Fruit fly (Drosophila melanogaster) whole organism, embryonic: ENCODE results near the gene CG18265.

Source experiments
- Blimp-1 ChIP-seq: fragments of 200-800 bp; sonication (Bioruptor generic); optimal IDR thresholded peaks from 3 replicates; lab custom pipeline; 2018; ENCODE audit warnings: missing biosample characterization, missing genetic modification characterization, mild to moderate bottlenecking, moderate library complexity, missing genetic modification reagents
- BtbVII ChIP-seq: fragments of 200-800 bp; sonication (Bioruptor generic); optimal IDR thresholded peaks from 3 replicates; lab custom pipeline; 2017; ENCODE audit warnings: missing biosample characterization, mild to moderate bottlenecking, missing genetic modification characterization
- CG11504 ChIP-seq: fragments of 200-800 bp; sonication (Bioruptor generic); optimal IDR thresholded peaks from 3 replicates; lab custom pipeline; 2019; ENCODE audit warnings: missing biosample characterization, mild to moderate bottlenecking, missing genetic modification characterization, moderate library complexity
- CG12071 ChIP-seq: fragments of 200-800 bp; sonication (Bioruptor generic); optimal IDR thresholded peaks from 3 replicates; lab custom pipeline; 2018; ENCODE audit warnings: missing biosample characterization, mild to moderate bottlenecking, missing genetic modification characterization
- CG12104 ChIP-seq: fragments of 200-800 bp; sonication (Bioruptor generic); optimal IDR thresholded peaks from 3 replicates; lab custom pipeline; 2016; ENCODE audit warnings: missing biosample characterization, missing genetic modification characterization
- CG12391 ChIP-seq: fragments of 200-800 bp; sonication (Bioruptor generic); optimal IDR thresholded peaks from 3 replicates; lab custom pipeline; 2018; ENCODE audit warnings: missing biosample characterization, mild to moderate bottlenecking, missing genetic modification characterization, moderate library complexity
- CG12744 ChIP-seq: fragments of 200-800 bp; sonication (Bioruptor generic); optimal IDR thresholded peaks from 2 replicates; lab custom pipeline; 2016; ENCODE audit warnings: missing biosample characterization, missing genetic modification characterization
- CG15269 ChIP-seq: fragments of 200-800 bp; sonication (Bioruptor generic); optimal IDR thresholded peaks from 2 replicates; lab custom pipeline; 2018; ENCODE audit warnings: missing biosample characterization, mild to moderate bottlenecking, missing genetic modification characterization, moderate library complexity
- CG15479 ChIP-seq: fragments of 200-800 bp; sonication (Bioruptor generic); optimal IDR thresholded peaks from 3 replicates; lab custom pipeline; 2019; ENCODE audit warnings: missing biosample characterization, mild to moderate bottlenecking, missing genetic modification characterization, moderate library complexity
- CG31224 ChIP-seq: fragments of 200-800 bp; sonication (Bioruptor generic); IDR thresholded peaks from 2 replicates; pipeline ENCODE4 v1.3.6; 2022; ENCODE audit warnings: missing biosample characterization, missing genetic modification characterization
- CG5245 ChIP-seq: fragments of 200-800 bp; sonication (Bioruptor generic); optimal IDR thresholded peaks from 3 replicates; lab custom pipeline; 2016; ENCODE audit warnings: missing biosample characterization, missing genetic modification characterization
- CG7372 ChIP-seq: fragments of 200-800 bp; sonication (Bioruptor generic); IDR thresholded peaks from 2 replicates; pipeline ENCODE4 v1.3.6; 2022; ENCODE audit warnings: missing biosample characterization, missing genetic modification characterization
- CG9797 ChIP-seq: fragments of 200-800 bp; sonication (Bioruptor generic); optimal IDR thresholded peaks from 3 replicates; lab custom pipeline; 2018; ENCODE audit warnings: missing biosample characterization, mild to moderate bottlenecking, missing genetic modification characterization
- CTCF ChIP-seq: fragments of 200-800 bp; sonication (Bioruptor generic); optimal IDR thresholded peaks from 2 replicates; lab custom pipeline; 2017; ENCODE audit warnings: missing biosample characterization, mild to moderate bottlenecking, missing genetic modification characterization, moderate library complexity
- Drgx ChIP-seq: fragments of 200-800 bp; sonication (Bioruptor generic); IDR thresholded peaks from 2 replicates; pipeline ENCODE4 v1.3.6; 2022; ENCODE audit warnings: missing biosample characterization, missing genetic modification characterization
- Hr39 ChIP-seq: fragments of >200 bp; optimal IDR thresholded peaks from 2 replicates; lab custom pipeline; 2017
- Meics ChIP-seq: fragments of 200-800 bp; sonication (Bioruptor generic); optimal IDR thresholded peaks from 2 replicates; lab custom pipeline; 2017; ENCODE audit warnings: missing biosample characterization, mild to moderate bottlenecking, missing genetic modification characterization
- Mes4 ChIP-seq: fragments of 200-800 bp; sonication (Bioruptor generic); optimal IDR thresholded peaks from 2 replicates; lab custom pipeline; 2016; ENCODE audit warnings: missing biosample characterization, missing genetic modification characterization
- Myb ChIP-seq: fragments of 200-800 bp; sonication (Bioruptor generic); optimal IDR thresholded peaks from 2 replicates; lab custom pipeline; 2016; ENCODE audit warnings: missing biosample characterization, missing genetic modification characterization
- Ptx1 ChIP-seq: fragments of 200-800 bp; sonication (Bioruptor generic); IDR thresholded peaks from 2 replicates; pipeline ENCODE4 v1.3.6; 2022; ENCODE audit warnings: missing biosample characterization, missing genetic modification characterization
- Sry-δ ChIP-seq: fragments of 200-800 bp; sonication (Bioruptor generic); optimal IDR thresholded peaks from 2 replicates; lab custom pipeline; 2016; ENCODE audit warnings: missing biosample characterization, missing genetic modification characterization
- TFAM ChIP-seq: fragments of 200-800 bp; sonication (Bioruptor generic); optimal IDR thresholded peaks from 2 replicates; lab custom pipeline; 2017; ENCODE audit warnings: missing biosample characterization, missing genetic modification characterization, inconsistent platforms
- Vsx1 ChIP-seq: fragments of 200-800 bp; sonication (Bioruptor generic); optimal IDR thresholded peaks from 2 replicates; lab custom pipeline; 2017; ENCODE audit warnings: missing biosample characterization, mild to moderate bottlenecking, missing genetic modification characterization, missing genetic modification reagents
- Xrp1 ChIP-seq: fragments of 200-800 bp; sonication (Bioruptor generic); IDR thresholded peaks from 2 replicates; pipeline ENCODE4 v1.3.6; 2022; ENCODE audit warnings: missing biosample characterization, missing genetic modification characterization
- ab ChIP-seq: fragments of 200-800 bp; sonication (Bioruptor generic); optimal IDR thresholded peaks from 2 replicates; lab custom pipeline; 2016; ENCODE audit warnings: missing biosample characterization, missing genetic modification characterization
- amos ChIP-seq: fragments of 200-800 bp; sonication (Bioruptor generic); IDR thresholded peaks from 2 replicates; pipeline ENCODE4 v1.3.6; 2022; ENCODE audit warnings: missing biosample characterization, missing genetic modification characterization; ENCODE audit not compliant: partially characterized antibody
- ara ChIP-seq: fragments of 200-800 bp; sonication (Bioruptor generic); IDR thresholded peaks from 2 replicates; pipeline ENCODE4 v1.3.6; 2022; ENCODE audit warnings: missing biosample characterization, missing genetic modification characterization
- bigmax ChIP-seq: fragments of 200-800 bp; sonication (Bioruptor generic); optimal IDR thresholded peaks from 2 replicates; lab custom pipeline; 2018; ENCODE audit warnings: missing biosample characterization, mild to moderate bottlenecking, missing genetic modification characterization
- bsh ChIP-seq, 2 experiments: fragments of 200-800 bp; sonication (Bioruptor generic); optimal IDR thresholded peaks; 2 replicates each; lab custom pipeline; 2017 to 2018; ENCODE audit warnings: mild to moderate bottlenecking in 2 of 2, missing biosample characterization in 2 of 2, missing genetic modification characterization in 2 of 2, moderate library complexity in 1 of 2
- cg ChIP-seq: fragments of 200-800 bp; sonication (Bioruptor generic); optimal IDR thresholded peaks from 3 replicates; lab custom pipeline; 2019; ENCODE audit warnings: missing biosample characterization, mild to moderate bottlenecking, missing genetic modification characterization, moderate library complexity
- chif ChIP-seq, 2 experiments: fragments of 200-800 bp; sonication (Bioruptor generic); optimal IDR thresholded peaks; 3 replicates each; lab custom pipeline; 2016; ENCODE audit warnings: missing biosample characterization in 2 of 2, missing genetic modification characterization in 2 of 2
- ci ChIP-seq: fragments of 200-800 bp; sonication (Bioruptor generic); IDR thresholded peaks from 3 replicates; pipeline ENCODE4 v1.3.6; 2022; ENCODE audit warnings: missing biosample characterization, missing genetic modification characterization
- dan ChIP-seq: fragments of 200-800 bp; sonication (Bioruptor generic); IDR thresholded peaks from 2 replicates; pipeline ENCODE4 v1.3.6; 2022; ENCODE audit warnings: missing biosample characterization, missing genetic modification characterization
- dmrt11E ChIP-seq: fragments of 200-800 bp; sonication (Bioruptor generic); optimal IDR thresholded peaks from 3 replicates; lab custom pipeline; 2018; ENCODE audit warnings: missing biosample characterization, mild to moderate bottlenecking, missing genetic modification characterization, moderate library complexity
- grau ChIP-seq: fragments of 200-800 bp; optimal IDR thresholded peaks from 3 replicates; lab custom pipeline; 2019; ENCODE audit warnings: missing biosample characterization, mild to moderate bottlenecking, missing genetic modification characterization, moderate library complexity
- jigr1 ChIP-seq: fragments of 200-800 bp; sonication (Bioruptor generic); IDR thresholded peaks from 3 replicates; pipeline ENCODE4 v1.3.6; 2022; ENCODE audit warnings: missing biosample characterization, missing genetic modification characterization
- oc ChIP-seq: fragments of 200-800 bp; sonication (Bioruptor generic); optimal IDR thresholded peaks from 2 replicates; lab custom pipeline; 2018; ENCODE audit warnings: missing biosample characterization, mild to moderate bottlenecking, missing genetic modification characterization, moderate library complexity
- ranshi ChIP-seq: fragments of 200-800 bp; sonication (Bioruptor generic); IDR thresholded peaks from 2 replicates; pipeline ENCODE4 v1.3.6; 2022; ENCODE audit warnings: missing biosample characterization, missing genetic modification characterization
- row ChIP-seq: fragments of 200-800 bp; sonication (Bioruptor generic); IDR thresholded peaks from 3 replicates; pipeline ENCODE4 v1.3.6; 2022; ENCODE audit warnings: missing biosample characterization, missing genetic modification characterization
- sens ChIP-seq: fragments of 200-800 bp; sonication (Bioruptor generic); peaks from one replicate; lab custom pipeline; 2016; ENCODE audit warnings: missing biosample characterization, missing genetic modification characterization
- slou ChIP-seq: fragments of 200-800 bp; sonication (Bioruptor generic); optimal IDR thresholded peaks from 3 replicates; lab custom pipeline; 2016; ENCODE audit warnings: missing biosample characterization, missing genetic modification characterization
- sr ChIP-seq: fragments of 200-800 bp; sonication (Bioruptor generic); IDR thresholded peaks from 3 replicates; pipeline ENCODE4 v1.3.6; 2022; ENCODE audit warnings: missing biosample characterization, missing genetic modification characterization
- usp ChIP-seq: fragments of >200 bp; optimal IDR thresholded peaks from 2 replicates; lab custom pipeline; 2017; ENCODE audit warnings: missing biosample characterization, missing genetic modification characterization
- z ChIP-seq: fragments of 200-800 bp; sonication (Bioruptor generic); IDR thresholded peaks from 3 replicates; pipeline ENCODE4 v1.3.6; 2022; ENCODE audit warnings: missing biosample characterization, missing genetic modification characterization

The CG18265 gene

DNA sequence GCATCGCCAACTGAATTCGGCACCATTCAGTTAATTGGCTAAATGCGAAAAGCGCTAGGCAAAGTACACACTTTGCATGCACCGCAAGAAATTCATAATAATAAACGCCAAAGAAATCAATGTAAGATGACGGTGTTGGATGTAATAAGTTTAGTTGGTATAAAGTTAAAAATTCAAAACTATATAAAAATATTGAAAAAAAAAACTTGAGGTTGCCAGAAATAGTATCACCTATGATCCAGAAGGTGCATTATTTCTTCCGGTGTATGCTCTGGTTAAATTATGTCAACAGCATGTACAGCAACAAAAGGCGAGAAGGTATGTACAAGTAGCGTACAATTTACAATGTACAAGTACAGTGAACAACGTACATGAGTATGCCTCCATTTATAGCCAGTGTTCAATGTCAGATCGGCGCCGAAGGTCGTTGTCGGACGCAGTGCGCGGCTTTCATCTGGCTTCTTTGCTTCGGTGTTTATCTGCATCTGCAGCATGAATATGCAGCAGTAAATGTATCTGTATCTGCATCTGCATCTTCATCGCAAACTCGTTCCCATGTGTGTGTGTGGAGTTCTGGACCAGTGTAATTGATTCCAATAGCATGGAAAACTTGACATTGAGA lies 57.8 kb downstream of the CG18265 start (continued):
- TF ChIP-seq CG15269 (tag; lab: Kevin White, UChicago): peak; percentile 1
- peak; percentile 30 for TF ChIP-seq CG12391
- peak; percentile 21 for TF ChIP-seq dmrt11E (tag; lab: Kevin White, UChicago)
- peak in 1 of 2 experiments; percentile 28 for TF ChIP-seq chif (GFP tag; optimal IDR thresholded peaks at IDR 0.05; lab: Kevin White, UChicago)
- TF ChIP-seq CG5245 (GFP tag; lab: Kevin White, UChicago): peak; percentile 23
- TF ChIP-seq Xrp1 (GFP tag; lab: Robert Waterston, UW): 0 out of 2 replicates have a peak, but pooled peaks have one; percentile 28

DNA sequence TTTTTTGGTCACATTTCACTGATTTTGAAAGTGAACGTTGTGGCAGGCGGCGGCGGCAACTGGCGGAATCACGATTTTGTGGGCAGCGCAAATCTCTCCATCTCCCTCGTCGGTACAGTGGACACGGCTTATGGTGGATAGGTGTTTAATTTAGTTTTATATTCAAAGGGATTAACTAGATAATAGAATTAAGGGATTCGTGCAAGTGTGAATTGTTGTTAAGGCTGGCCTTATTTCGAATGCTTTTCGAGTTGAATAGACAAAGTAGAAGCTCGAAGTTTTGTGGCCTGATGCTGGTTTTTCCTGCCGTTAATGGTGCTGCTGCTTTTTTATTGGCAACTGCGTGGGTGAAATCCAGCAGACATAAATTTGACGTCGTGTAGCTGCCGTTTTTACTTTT lies 58.8 kb downstream of the CG18265 start:
- TF ChIP-seq ara: 0 out of 2 replicates have a peak, but pooled peaks have one; percentile 8
- TF ChIP-seq sens (GFP tag; lab: Kevin White, UChicago): peak; percentile 59
- TF ChIP-seq Drgx (GFP tag; lab: Robert Waterston, UW): peak; percentile 76
- TF ChIP-seq grau (tag; lab: Kevin White, UChicago): peak; percentile 65
- TF ChIP-seq oc (tag; lab: Kevin White, UChicago): no peak
- TF ChIP-seq Blimp-1 (GFP tag; lab: Kevin White, UChicago): peak; percentile 53
- no peak for TF ChIP-seq dan
- 0 out of 3 replicates have a peak, but pooled peaks have one; percentile 29 for TF ChIP-seq sr (GFP tag; lab: Robert Waterston, UW)
- TF ChIP-seq row (GFP tag; lab: Robert Waterston, UW): peak; percentile 24; the same call in 2 of the 3 replicates
- TF ChIP-seq Vsx1 (GFP tag; lab: Kevin White, UChicago): no peak
- no peak for TF ChIP-seq Mes4 (GFP tag; lab: Kevin White, UChicago)
- 0 out of 3 replicates have a peak, but pooled peaks have one; percentile 28 for TF ChIP-seq ci (GFP tag; lab: Robert Waterston, UW)
- peak; percentile 17; the same call in 1 of the 2 replicates for TF ChIP-seq Ptx1 (GFP tag; lab: Robert Waterston, UW)

DNA sequence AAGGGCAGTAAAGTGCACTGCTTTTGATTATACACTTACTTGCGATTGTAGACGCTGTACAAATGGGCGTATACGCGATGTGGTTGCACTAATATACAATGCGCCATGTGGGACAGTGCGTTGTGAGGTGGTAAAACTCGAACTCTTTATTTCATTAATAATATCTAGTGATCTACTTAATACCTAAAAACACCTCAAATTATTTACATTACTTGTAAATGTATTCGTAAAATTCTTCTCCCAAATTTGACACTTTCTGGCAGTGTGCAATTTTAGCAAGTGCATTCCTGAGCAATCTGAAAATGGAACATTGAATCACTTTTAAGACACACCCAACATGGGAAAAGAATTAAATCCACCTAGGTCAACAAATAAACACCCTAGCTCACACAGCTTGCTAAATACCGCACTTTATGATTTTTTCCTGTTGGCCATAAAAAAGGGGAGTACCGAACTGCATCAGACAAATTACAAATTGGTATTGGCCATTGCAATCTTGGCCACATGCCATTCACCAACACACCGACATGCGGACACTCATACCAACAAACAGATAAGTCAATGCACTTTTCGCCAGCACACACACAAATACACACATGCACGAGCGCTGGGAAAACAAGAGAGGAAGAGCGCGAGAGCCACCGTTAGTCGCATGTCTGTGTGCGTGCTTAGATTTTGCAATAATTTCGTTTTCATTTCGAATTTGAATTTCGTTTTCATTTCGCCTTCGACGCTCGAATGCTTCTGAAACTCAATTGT lies 59.9 kb downstream of the CG18265 start:
- TF ChIP-seq CG9797 (GFP tag; lab: Kevin White, UChicago) (no peak), CG11504 (no peak), Sry-δ (GFP tag; lab: Kevin White, UChicago) (no peak), CG31224 (GFP tag; lab: Robert Waterston, UW) (no peak), Myb (no peak), cg (GFP tag; lab: Kevin White, UChicago) (peak; percentile 15), ranshi (GFP tag; lab: Robert Waterston, UW) (no peak), CG7372 (GFP tag; lab: Robert Waterston, UW) (peak; percentile 58; the same call in 1 of the 2 replicates)

DNA sequence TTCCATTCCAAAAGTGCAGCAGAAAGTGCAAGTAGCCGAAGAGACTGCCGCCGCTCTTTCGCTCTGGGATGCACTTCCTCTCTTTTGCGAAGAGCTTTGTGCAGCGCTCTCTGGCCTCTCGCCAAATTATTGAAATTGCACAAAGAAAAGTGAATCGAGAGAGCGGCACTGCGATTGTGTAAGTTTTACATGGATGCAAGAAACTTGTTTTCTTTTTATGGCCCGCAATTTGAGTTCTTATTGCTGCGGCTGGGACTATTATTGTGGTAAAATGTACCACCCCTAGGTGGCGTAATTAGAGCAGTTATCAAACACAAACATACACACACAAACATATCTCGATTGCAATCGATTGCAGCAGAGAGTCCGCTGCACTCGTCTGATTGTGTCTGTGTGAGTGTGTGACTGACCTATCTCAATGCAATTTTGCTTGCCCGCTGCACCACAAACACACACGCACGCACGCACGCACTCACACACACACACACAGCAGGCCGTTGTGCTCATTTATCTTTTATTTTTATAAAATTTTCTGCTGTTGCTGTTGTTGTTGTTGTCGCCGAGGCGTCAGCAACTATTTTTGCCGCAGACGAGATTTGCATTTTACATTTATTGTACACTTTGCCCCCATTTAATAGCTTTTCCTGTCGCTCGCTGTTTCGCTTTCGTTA lies 61.2 kb downstream of the CG18265 start:
- peak in 1 of 2 experiments; percentile 24 for TF ChIP-seq bsh (GFP tag; optimal IDR thresholded peaks at IDR 0.05; lab: Kevin White, UChicago)
- TF ChIP-seq amos (GFP tag; lab: Robert Waterston, UW): no peak
- peak; percentile 28 for TF ChIP-seq CTCF (GFP tag; lab: Kevin White, UChicago)
- TF ChIP-seq bigmax (GFP tag; lab: Kevin White, UChicago): no peak
- TF ChIP-seq cg (GFP tag; lab: Kevin White, UChicago): peak; percentile 64
- no peak for TF ChIP-seq Hr39 (lab: Kevin White, UChicago)
- no peak for TF ChIP-seq BtbVII (GFP tag; lab: Kevin White, UChicago)
- 0 out of 3 replicates have a peak, but pooled peaks have one; percentile 36 for TF ChIP-seq z (GFP tag; lab: Robert Waterston, UW)
- peak; percentile 10 for TF ChIP-seq sens (GFP tag; lab: Kevin White, UChicago)
- no peak for TF ChIP-seq ara
- TF ChIP-seq ab: no peak
- TF ChIP-seq jigr1: no peak
- TF ChIP-seq CG12071: no peak
- TF ChIP-seq CG12104 (GFP tag; lab: Kevin White, UChicago): no peak
- no peak for TF ChIP-seq CG12744 (GFP tag; lab: Kevin White, UChicago)
- TF ChIP-seq Meics (GFP tag; lab: Kevin White, UChicago): no peak
- TF ChIP-seq TFAM (GFP tag; lab: Kevin White, UChicago): no peak
- no peak for TF ChIP-seq slou (GFP tag; lab: Kevin White, UChicago)
- TF ChIP-seq CG15479 (GFP tag; lab: Kevin White, UChicago): peak; percentile 76
- no peak for TF ChIP-seq usp (GFP tag; lab: Kevin White, UChicago)
